Fruit fly (Drosophila melanogaster) whole organism, embryonic: ENCODE measurements around the gene CG9008.

Experiments used
- Antp ChIP-seq: fragments of 200-800 bp; sonication (Bioruptor generic); optimal IDR thresholded peaks from 3 replicates; lab custom pipeline; 2016; ENCODE audit warnings: missing biosample characterization, missing genetic modification characterization
- B-H1 ChIP-seq: fragments of 200-800 bp; sonication (Bioruptor generic); IDR thresholded peaks from 3 replicates; pipeline ENCODE4 v1.3.6; 2022; ENCODE audit warnings: missing biosample characterization, missing genetic modification characterization
- Blimp-1 ChIP-seq: fragments of 200-800 bp; sonication (Bioruptor generic); optimal IDR thresholded peaks from 3 replicates; lab custom pipeline; 2018; ENCODE audit warnings: missing biosample characterization, missing genetic modification characterization, mild to moderate bottlenecking, moderate library complexity, missing genetic modification reagents
- CG13624 ChIP-seq: fragments of 200-800 bp; sonication (Bioruptor generic); optimal IDR thresholded peaks from 2 replicates; lab custom pipeline; 2016; ENCODE audit warnings: missing biosample characterization, missing genetic modification characterization
- CG14441 ChIP-seq: fragments of 200-800 bp; sonication (Bioruptor generic); IDR thresholded peaks from 2 replicates; pipeline ENCODE4 v1.3.6; 2022; ENCODE audit warnings: missing biosample characterization, missing genetic modification characterization
- CG14710 ChIP-seq: fragments of 200-800 bp; sonication (Bioruptor generic); optimal IDR thresholded peaks from 3 replicates; lab custom pipeline; 2019; ENCODE audit warnings: missing biosample characterization, mild to moderate bottlenecking, missing genetic modification characterization, moderate library complexity
- CG15011 ChIP-seq: fragments of 200-800 bp; sonication (Bioruptor generic); optimal IDR thresholded peaks from 3 replicates; lab custom pipeline; 2018; ENCODE audit warnings: missing biosample characterization, mild to moderate bottlenecking, missing genetic modification characterization
- CG15073 ChIP-seq: fragments of 200-800 bp; sonication (Bioruptor generic); optimal IDR thresholded peaks from 2 replicates; lab custom pipeline; 2016; ENCODE audit warnings: missing biosample characterization, missing genetic modification characterization
- CG15269 ChIP-seq: fragments of 200-800 bp; sonication (Bioruptor generic); optimal IDR thresholded peaks from 2 replicates; lab custom pipeline; 2018; ENCODE audit warnings: missing biosample characterization, mild to moderate bottlenecking, missing genetic modification characterization, moderate library complexity
- CG17328 ChIP-seq: fragments of 200-800 bp; sonication (Bioruptor generic); IDR thresholded peaks from 2 replicates; pipeline ENCODE4 v1.3.6; 2022; ENCODE audit warnings: missing biosample characterization, missing genetic modification characterization
- CG17829 ChIP-seq: fragments of 200-800 bp; optimal IDR thresholded peaks from 2 replicates; lab custom pipeline; 2019; ENCODE audit warnings: missing biosample characterization, mild to moderate bottlenecking, missing genetic modification characterization, moderate library complexity
- CG18011 ChIP-seq: fragments of 200-800 bp; sonication (Bioruptor generic); optimal IDR thresholded peaks from 2 replicates; lab custom pipeline; 2017; ENCODE audit warnings: missing biosample characterization, missing genetic modification characterization, mild to moderate bottlenecking, moderate library complexity, missing genotype
- CG18262 ChIP-seq: fragments of 200-800 bp; optimal IDR thresholded peaks from 3 replicates; lab custom pipeline; 2019; ENCODE audit warnings: missing biosample characterization, mild to moderate bottlenecking, missing genetic modification characterization, moderate library complexity
- CG31224 ChIP-seq: fragments of 200-800 bp; sonication (Bioruptor generic); IDR thresholded peaks from 2 replicates; pipeline ENCODE4 v1.3.6; 2022; ENCODE audit warnings: missing biosample characterization, missing genetic modification characterization
- CG31441 ChIP-seq: fragments of 200-800 bp; sonication (Bioruptor generic); IDR thresholded peaks from 2 replicates; pipeline ENCODE4 v1.3.6; 2022; ENCODE audit warnings: missing biosample characterization, missing genetic modification characterization
- CG3847 ChIP-seq: fragments of 200-800 bp; sonication (Bioruptor generic); IDR thresholded peaks from 2 replicates; pipeline ENCODE4 v1.3.6; 2022; ENCODE audit warnings: missing biosample characterization, missing genetic modification characterization
- CG4404 ChIP-seq: fragments of 200-800 bp; sonication (Bioruptor generic); IDR thresholded peaks from 2 replicates; pipeline ENCODE4 v1.3.6; 2022; ENCODE audit warnings: missing biosample characterization, missing genetic modification characterization
- CG4707 ChIP-seq: fragments of 200-800 bp; sonication (Bioruptor generic); optimal IDR thresholded peaks from 2 replicates; lab custom pipeline; 2018; ENCODE audit warnings: missing biosample characterization, mild to moderate bottlenecking, missing genetic modification characterization, moderate library complexity
- CG4854 ChIP-seq: fragments of 200-800 bp; sonication (Bioruptor generic); optimal IDR thresholded peaks from 2 replicates; lab custom pipeline; 2016; ENCODE audit warnings: missing biosample characterization, missing genetic modification characterization, inconsistent platforms
- CG6791 ChIP-seq: fragments of 200-800 bp; sonication (Bioruptor generic); IDR thresholded peaks from 3 replicates; pipeline ENCODE4 v1.3.6; 2022; ENCODE audit warnings: missing biosample characterization, missing genetic modification characterization; ENCODE audit not compliant: partially characterized antibody
- CG7928 ChIP-seq: fragments of 200-800 bp; sonication (Bioruptor generic); optimal IDR thresholded peaks from 2 replicates; lab custom pipeline; 2017; ENCODE audit warnings: missing biosample characterization, mild to moderate bottlenecking, missing genetic modification characterization
- CHES-1-like ChIP-seq: fragments of 200-800 bp; sonication (Bioruptor generic); optimal IDR thresholded peaks from 2 replicates; lab custom pipeline; 2016; ENCODE audit warnings: missing biosample characterization, missing genetic modification characterization
- D ChIP-seq, 2 experiments: fragments of 200-800 bp in 1 of 2; fragments of >200 bp in 1 of 2; sonication (Bioruptor generic) in 1 of 2; optimal IDR thresholded peaks; 2 replicates in 1 of 2; 3 replicates in 1 of 2; lab custom pipeline; 2017; ENCODE audit warnings: mild to moderate bottlenecking in 1 of 2, missing biosample characterization in 1 of 2, missing genetic modification characterization in 1 of 2, missing genetic modification reagents in 1 of 2
- Drgx ChIP-seq: fragments of 200-800 bp; sonication (Bioruptor generic); IDR thresholded peaks from 2 replicates; pipeline ENCODE4 v1.3.6; 2022; ENCODE audit warnings: missing biosample characterization, missing genetic modification characterization
- Fer2 ChIP-seq: fragments of 200-800 bp; sonication (Bioruptor generic); optimal IDR thresholded peaks from 2 replicates; lab custom pipeline; 2018; ENCODE audit warnings: missing biosample characterization, mild to moderate bottlenecking, missing genetic modification characterization, moderate library complexity
- Fer3 ChIP-seq: fragments of 200-800 bp; sonication (Bioruptor generic); optimal IDR thresholded peaks from 2 replicates; lab custom pipeline; 2018; ENCODE audit warnings: missing biosample characterization, mild to moderate bottlenecking, missing genetic modification characterization, moderate library complexity
- GATAe ChIP-seq: fragments of 200-800 bp; sonication (Bioruptor generic); conservative IDR thresholded peaks from 2 replicates; pipeline ENCODE4 v1.3.6; 2022; ENCODE audit warnings: missing biosample characterization, missing genetic modification characterization
- HHEX ChIP-seq: fragments of 200-800 bp; sonication (Bioruptor generic); optimal IDR thresholded peaks from 3 replicates; lab custom pipeline; 2017; ENCODE audit warnings: missing biosample characterization, mild to moderate bottlenecking, missing genetic modification characterization, missing genetic modification reagents
- Kr ChIP-seq: fragments of 200-800 bp; sonication (Bioruptor generic); optimal IDR thresholded peaks from 2 replicates; lab custom pipeline; 2017; ENCODE audit warnings: missing biosample characterization, mild to moderate bottlenecking, missing genetic modification characterization
- Ravus ChIP-seq: fragments of 200-800 bp; sonication (Bioruptor generic); IDR thresholded peaks from 2 replicates; pipeline ENCODE4 v1.3.6; 2022; ENCODE audit warnings: missing biosample characterization, missing genetic modification characterization
- Tbp ChIP-seq: fragments of >200 bp; optimal IDR thresholded peaks from 2 replicates; lab custom pipeline; 2018; ENCODE audit warnings: missing biosample characterization, missing genetic modification characterization
- Xbp1 ChIP-seq: fragments of 200-800 bp; sonication (Bioruptor generic); optimal IDR thresholded peaks from 3 replicates; lab custom pipeline; 2016; ENCODE audit warnings: missing biosample characterization, mild to moderate bottlenecking, missing genetic modification characterization
- ab ChIP-seq: fragments of 200-800 bp; sonication (Bioruptor generic); optimal IDR thresholded peaks from 2 replicates; lab custom pipeline; 2016; ENCODE audit warnings: missing biosample characterization, missing genetic modification characterization
- bbx ChIP-seq: fragments of 200-800 bp; sonication (Bioruptor generic); IDR thresholded peaks from 2 replicates; pipeline ENCODE4 v1.3.6; 2022; ENCODE audit warnings: missing biosample characterization, missing genetic modification characterization; ENCODE audit not compliant: partially characterized antibody
- bcd ChIP-seq: fragments of 200-800 bp; sonication (Bioruptor generic); optimal IDR thresholded peaks from 2 replicates; lab custom pipeline; 2017; ENCODE audit warnings: missing biosample characterization, mild to moderate bottlenecking, missing genetic modification characterization
- caup ChIP-seq: fragments of 200-800 bp; sonication (Bioruptor generic); optimal IDR thresholded peaks from 3 replicates; lab custom pipeline; 2017; ENCODE audit warnings: missing biosample characterization, mild to moderate bottlenecking, missing genetic modification characterization, moderate library complexity; ENCODE audit not compliant: severe bottlenecking
- danr ChIP-seq: fragments of 200-800 bp; sonication (Bioruptor generic); IDR thresholded peaks from 2 replicates; pipeline ENCODE4 v1.3.6; 2022; ENCODE audit warnings: missing biosample characterization, missing genetic modification characterization
- dmrt99B ChIP-seq: fragments of 200-800 bp; sonication (Bioruptor generic); optimal IDR thresholded peaks from 2 replicates; lab custom pipeline; 2018; ENCODE audit warnings: missing biosample characterization, mild to moderate bottlenecking, missing genetic modification characterization, moderate library complexity
- gsb-n ChIP-seq: fragments of 200-800 bp; sonication (Bioruptor generic); optimal IDR thresholded peaks from 3 replicates; lab custom pipeline; 2018; ENCODE audit warnings: missing biosample characterization, mild to moderate bottlenecking, missing genetic modification characterization
- kni ChIP-seq: fragments of 200-800 bp; sonication (Bioruptor generic); optimal IDR thresholded peaks from 3 replicates; lab custom pipeline; 2017; ENCODE audit warnings: mild to moderate bottlenecking, missing biosample characterization, missing genetic modification reagents, missing genetic modification characterization
- mirr ChIP-seq: fragments of 200-800 bp; sonication (Bioruptor generic); optimal IDR thresholded peaks from 3 replicates; lab custom pipeline; 2018; ENCODE audit warnings: missing biosample characterization, mild to moderate bottlenecking, missing genetic modification characterization
- nerfin-1 ChIP-seq: fragments of 200-800 bp; sonication (Bioruptor generic); optimal IDR thresholded peaks from 3 replicates; lab custom pipeline; 2019; ENCODE audit warnings: missing biosample characterization, mild to moderate bottlenecking, missing genetic modification characterization, moderate library complexity
- ro ChIP-seq: fragments of 200-800 bp; sonication (Bioruptor generic); IDR thresholded peaks from 2 replicates; pipeline ENCODE4 v1.3.6; 2022; ENCODE audit warnings: missing biosample characterization, missing genetic modification characterization
- schlank ChIP-seq: fragments of 200-800 bp; sonication (Bioruptor generic); optimal IDR thresholded peaks from 2 replicates; lab custom pipeline; 2018; ENCODE audit warnings: missing biosample characterization, mild to moderate bottlenecking, missing genetic modification characterization
- slou ChIP-seq: fragments of 200-800 bp; sonication (Bioruptor generic); optimal IDR thresholded peaks from 3 replicates; lab custom pipeline; 2016; ENCODE audit warnings: missing biosample characterization, missing genetic modification characterization
- sna ChIP-seq: fragments of 200-800 bp; sonication (Bioruptor generic); IDR thresholded peaks from 2 replicates; pipeline ENCODE4 v1.3.6; 2022; ENCODE audit warnings: missing biosample characterization, missing genetic modification characterization; ENCODE audit not compliant: partially characterized antibody
- tap ChIP-seq: fragments of 200-800 bp; optimal IDR thresholded peaks from 3 replicates; lab custom pipeline; 2019; ENCODE audit warnings: missing biosample characterization, mild to moderate bottlenecking, missing genetic modification characterization, moderate library complexity
- tio ChIP-seq: fragments of 200-800 bp; sonication (Bioruptor generic); optimal IDR thresholded peaks from 2 replicates; lab custom pipeline; 2017; ENCODE audit warnings: missing biosample characterization, missing genetic modification characterization, inconsistent platforms
- toy ChIP-seq: fragments of 200-800 bp; sonication (Bioruptor generic); IDR thresholded peaks from 2 replicates; pipeline ENCODE4 v1.3.6; 2022; ENCODE audit warnings: missing biosample characterization, missing genetic modification characterization
- wor ChIP-seq: fragments of 200-800 bp; sonication (Bioruptor generic); IDR thresholded peaks from 2 replicates; pipeline ENCODE4 v1.3.6; 2022; ENCODE audit warnings: missing biosample characterization, missing genetic modification characterization

Gene CG9008

dm6 chr2L:13778648-13779047 lies 1.3 kb downstream of the CG9008 start (continued):
- no peak for TF ChIP-seq ro
- TF ChIP-seq D (optimal IDR thresholded peaks at IDR 0.05; lab: Kevin White, UChicago): no peak
- TF ChIP-seq D (GFP tag; optimal IDR thresholded peaks at IDR 0.05; lab: Kevin White, UChicago): peak; percentile 1
- no peak for TF ChIP-seq wor (GFP tag; lab: Robert Waterston, UW)
- no peak for TF ChIP-seq CG18011 (GFP tag; lab: Kevin White, UChicago)
- TF ChIP-seq GATAe (GFP tag; lab: Robert Waterston, UW): no peak
- peak; percentile 54 for TF ChIP-seq bcd
- TF ChIP-seq Tbp (GFP tag; lab: Kevin White, UChicago): no peak
- peak; percentile 52 for TF ChIP-seq CG18262 (tag; lab: Kevin White, UChicago)
- TF ChIP-seq CG4707 (GFP tag; lab: Kevin White, UChicago): no peak
- TF ChIP-seq B-H1 (GFP tag; lab: Robert Waterston, UW): peak; percentile 33; the same call in 1 of the 3 replicates
- no peak for TF ChIP-seq ab
- TF ChIP-seq dmrt99B (tag; lab: Kevin White, UChicago): peak; percentile 80
- TF ChIP-seq Ravus (GFP tag; lab: Robert Waterston, UW): peak; percentile 31
- peak; percentile 20; the same call in 1 of the 2 replicates for TF ChIP-seq CG14441
- peak; percentile 58; the same call in 1 of the 2 replicates for TF ChIP-seq CG31441 (GFP tag; lab: Robert Waterston, UW)
- TF ChIP-seq nerfin-1 (tag; lab: Kevin White, UChicago): no peak
- 0 out of 2 replicates have a peak, but pooled peaks have one; percentile 19 for TF ChIP-seq CG17328 (GFP tag; lab: Robert Waterston, UW)
- no peak for TF ChIP-seq kni (GFP tag; lab: Kevin White, UChicago)
- peak; percentile 66 for TF ChIP-seq caup
- peak; percentile 76 for TF ChIP-seq Drgx (GFP tag; lab: Robert Waterston, UW)
- TF ChIP-seq toy (GFP tag; lab: Robert Waterston, UW): no peak
- TF ChIP-seq CG4404 (GFP tag; lab: Robert Waterston, UW): no peak
- TF ChIP-seq tio (GFP tag; lab: Kevin White, UChicago): peak; percentile 56
- TF ChIP-seq tap (tag; lab: Kevin White, UChicago): peak; percentile 39
- TF ChIP-seq HHEX (GFP tag; lab: Kevin White, UChicago): peak; percentile 54
- no peak for TF ChIP-seq Blimp-1 (GFP tag; lab: Kevin White, UChicago)
- no peak for TF ChIP-seq danr (GFP tag; lab: Robert Waterston, UW)
- TF ChIP-seq CG3847 (GFP tag; lab: Robert Waterston, UW): peak; percentile 70
- TF ChIP-seq Kr (GFP tag; lab: Kevin White, UChicago): no peak
- no peak for TF ChIP-seq bbx
- peak; percentile 1 for TF ChIP-seq CG14710 (tag; lab: Kevin White, UChicago)
- no peak for TF ChIP-seq CG15073
- TF ChIP-seq CG13624: peak; percentile 40
- peak; percentile 38 for TF ChIP-seq Fer3 (tag; lab: Kevin White, UChicago)
- TF ChIP-seq CG15269: peak; percentile 77
- TF ChIP-seq CG6791 (GFP tag; lab: Robert Waterston, UW): no peak
- TF ChIP-seq CHES-1-like (GFP tag; lab: Kevin White, UChicago): peak; percentile 39
- no peak for TF ChIP-seq CG7928 (GFP tag; lab: Kevin White, UChicago)
- no peak for TF ChIP-seq schlank (tag; lab: Kevin White, UChicago)
- peak; percentile 36 for TF ChIP-seq slou (GFP tag; lab: Kevin White, UChicago)
- TF ChIP-seq Antp: peak; percentile 19
- TF ChIP-seq mirr: no peak
- TF ChIP-seq CG15011 (GFP tag; lab: Kevin White, UChicago): peak; percentile 4
- no peak for TF ChIP-seq sna (GFP tag; lab: Robert Waterston, UW)
- peak; percentile 35 for TF ChIP-seq CG17829 (tag; lab: Kevin White, UChicago)
- no peak for TF ChIP-seq Fer2 (tag; lab: Kevin White, UChicago)
- TF ChIP-seq Xbp1 (GFP tag; lab: Kevin White, UChicago): peak; percentile 48
- peak; percentile 9; the same call in 1 of the 2 replicates for TF ChIP-seq CG31224 (GFP tag; lab: Robert Waterston, UW)
- TF ChIP-seq gsb-n (tag; lab: Kevin White, UChicago): peak; percentile 32
- peak; percentile 43 for TF ChIP-seq CG4854
